Fruit fly (Drosophila melanogaster) whole organism, embryonic: ENCODE results near the gene CG7916.

Experiments
- CG1647 ChIP-seq: fragments of 200-800 bp; sonication (Bioruptor generic); optimal IDR thresholded peaks from 3 replicates; lab custom pipeline; 2016; ENCODE audit warnings: missing biosample characterization, missing genetic modification characterization
- CG7928 ChIP-seq: fragments of 200-800 bp; sonication (Bioruptor generic); optimal IDR thresholded peaks from 2 replicates; lab custom pipeline; 2017; ENCODE audit warnings: missing biosample characterization, mild to moderate bottlenecking, missing genetic modification characterization
- Hr78 ChIP-seq, 2 experiments: fragments of 200-800 bp in 1 of 2; fragments of >200 bp in 1 of 2; sonication (Bioruptor generic) in 1 of 2; optimal IDR thresholded peaks; 2 replicates each; lab custom pipeline; 2017 to 2019; ENCODE audit warnings: missing biosample characterization in 2 of 2, missing genetic modification characterization in 2 of 2, mild to moderate bottlenecking in 1 of 2, moderate library complexity in 1 of 2

DNA sequence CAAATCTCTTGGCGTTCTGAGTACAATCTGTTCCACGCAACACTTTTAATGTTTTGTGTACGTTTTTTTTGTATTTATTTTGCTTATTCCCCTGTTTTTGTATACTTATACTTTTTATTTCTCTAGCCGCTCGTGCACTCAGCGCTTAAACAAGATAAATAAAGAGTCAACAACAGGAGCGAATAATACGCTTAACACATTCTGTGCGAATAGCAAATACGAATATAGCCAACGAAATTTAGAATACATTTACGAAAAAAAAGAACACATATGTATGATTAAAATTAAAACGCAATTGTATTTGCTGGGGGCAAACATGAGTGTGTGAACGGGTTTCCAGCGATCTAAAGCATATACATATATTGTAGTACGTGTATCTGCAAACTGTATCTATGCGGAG, 35.4 kb downstream of the CG7916 start:
- TF ChIP-seq CG1647 (GFP tag; lab: Kevin White, UChicago) (no peak), Hr78 (GFP tag; optimal IDR thresholded peaks at IDR 0.05; lab: Kevin White, UChicago) (no peak), CG7928 (GFP tag; lab: Kevin White, UChicago) (no peak)
